Worm (Caenorhabditis elegans): ENCODE measurements around the gene dod-24.

- TF ChIP-seq him-1 (tag; optimal IDR thresholded peaks at IDR 0.05) (no peak), dao-5 (tag; optimal IDR thresholded peaks at IDR 0.05) (no peak)
Observed at ce11 chrIV:12978307-12979036, 37.3 kb upstream of the dod-24 start, which contains the start of gene K10D11.2.
